Fruit fly (Drosophila melanogaster) whole organism, prepupa: ENCODE data around the gene CG45067.

Experiments
- CG10631 ChIP-seq: fragments of 200-800 bp; sonication (Bioruptor generic); optimal IDR thresholded peaks from 2 replicates; lab custom pipeline; 2016; ENCODE audit warnings: missing biosample characterization, missing genetic modification characterization
- CG10669 ChIP-seq: fragments of 200-800 bp; sonication (Bioruptor generic); optimal IDR thresholded peaks from 3 replicates; lab custom pipeline; 2018; ENCODE audit warnings: missing biosample characterization, mild to moderate bottlenecking, missing genetic modification characterization, moderate library complexity
- CG11294 ChIP-seq: fragments of 200-800 bp; sonication (Bioruptor generic); IDR thresholded peaks from 2 replicates; pipeline ENCODE4 v1.3.6; 2022; ENCODE audit warnings: missing biosample characterization, missing genetic modification characterization
- CG11902 ChIP-seq: fragments of 200-800 bp; sonication (Bioruptor generic); optimal IDR thresholded peaks from 3 replicates; lab custom pipeline; 2016; ENCODE audit warnings: missing biosample characterization, missing genetic modification characterization
- CG16779 ChIP-seq: fragments of 200-800 bp; sonication (Bioruptor generic); optimal IDR thresholded peaks from 3 replicates; lab custom pipeline; 2017; ENCODE audit warnings: missing biosample characterization, mild to moderate bottlenecking, missing genetic modification characterization
- CG3032 ChIP-seq: fragments of 200-800 bp; optimal IDR thresholded peaks from 2 replicates; lab custom pipeline; 2019; ENCODE audit warnings: missing biosample characterization, mild to moderate bottlenecking, missing genetic modification characterization, moderate library complexity
- CG31627 ChIP-seq: fragments of 200-800 bp; sonication (Bioruptor generic); optimal IDR thresholded peaks from 3 replicates; lab custom pipeline; 2016; ENCODE audit warnings: missing biosample characterization, missing genetic modification characterization
- CG32006 ChIP-seq: fragments of 200-800 bp; sonication (Bioruptor generic); optimal IDR thresholded peaks from 3 replicates; lab custom pipeline; 2017; ENCODE audit warnings: missing biosample characterization, mild to moderate bottlenecking, missing genetic modification characterization
- CG34406 ChIP-seq: fragments of 200-800 bp; sonication (Bioruptor generic); optimal IDR thresholded peaks from 3 replicates; lab custom pipeline; 2016; ENCODE audit warnings: missing biosample characterization, missing genetic modification characterization
- CG6276 ChIP-seq: fragments of 200-800 bp; sonication (Bioruptor generic); optimal IDR thresholded peaks from 2 replicates; lab custom pipeline; 2017; ENCODE audit warnings: missing biosample characterization, mild to moderate bottlenecking, missing genetic modification characterization
- CG6808 ChIP-seq: fragments of 200-800 bp; sonication (Bioruptor generic); optimal IDR thresholded peaks from 3 replicates; lab custom pipeline; 2017; ENCODE audit warnings: missing biosample characterization, missing genetic modification characterization, mild to moderate bottlenecking, moderate library complexity, missing genetic modification reagents
- CG6854 ChIP-seq: fragments of 200-800 bp; sonication (Bioruptor generic); optimal IDR thresholded peaks from 2 replicates; lab custom pipeline; 2017; ENCODE audit warnings: missing biosample characterization, mild to moderate bottlenecking, missing genetic modification characterization
- CG8119 ChIP-seq: fragments of 200-800 bp; sonication (Bioruptor generic); IDR thresholded peaks from 3 replicates; pipeline ENCODE4 v1.3.6; 2022; ENCODE audit warnings: missing biosample characterization, missing genetic modification characterization
- CG8319 ChIP-seq: fragments of 200-800 bp; sonication (Bioruptor generic); optimal IDR thresholded peaks from 3 replicates; lab custom pipeline; 2016; ENCODE audit warnings: missing biosample characterization, missing genetic modification characterization
- CG9139 ChIP-seq: fragments of 200-800 bp; sonication (Bioruptor generic); optimal IDR thresholded peaks from 3 replicates; lab custom pipeline; 2017; ENCODE audit warnings: missing biosample characterization, mild to moderate bottlenecking, missing genetic modification characterization
- Eip78C ChIP-seq: fragments of 200-800 bp; sonication (Bioruptor generic); peaks from one replicate; lab custom pipeline; 2016; ENCODE audit warnings: missing biosample characterization, missing genetic modification characterization
- Ets96B ChIP-seq: fragments of 200-800 bp; optimal IDR thresholded peaks from 2 replicates; lab custom pipeline; 2019; ENCODE audit warnings: missing biosample characterization, mild to moderate bottlenecking, missing genetic modification characterization, moderate library complexity
- Gug ChIP-seq: fragments of 200-800 bp; sonication (Bioruptor generic); IDR thresholded peaks from 2 replicates; pipeline ENCODE4 v1.3.6; 2022; ENCODE audit warnings: missing biosample characterization, missing genetic modification characterization
- Lpt ChIP-seq: fragments of 200-800 bp; sonication (Bioruptor generic); optimal IDR thresholded peaks from 3 replicates; lab custom pipeline; 2016; ENCODE audit warnings: missing biosample characterization, missing genetic modification characterization
- OdsH ChIP-seq: fragments of 200-800 bp; sonication (Bioruptor generic); optimal IDR thresholded peaks from 3 replicates; lab custom pipeline; 2016; ENCODE audit warnings: missing biosample characterization, missing genetic modification characterization
- Smox ChIP-seq: fragments of 200-800 bp; sonication (Bioruptor generic); optimal IDR thresholded peaks from 3 replicates; lab custom pipeline; 2016; ENCODE audit warnings: missing biosample characterization, missing genetic modification characterization
- achi ChIP-seq: fragments of 200-800 bp; sonication (Bioruptor generic); optimal IDR thresholded peaks from 3 replicates; lab custom pipeline; 2016; ENCODE audit warnings: missing biosample characterization, missing genetic modification characterization
- acj6 ChIP-seq: fragments of 200-800 bp; sonication (Bioruptor generic); optimal IDR thresholded peaks from 3 replicates; lab custom pipeline; 2016; ENCODE audit warnings: missing biosample characterization, missing genetic modification characterization
- dsx ChIP-seq: fragments of 200-800 bp; optimal IDR thresholded peaks from 3 replicates; lab custom pipeline; 2019; ENCODE audit warnings: missing biosample characterization, mild to moderate bottlenecking, missing genetic modification characterization, moderate library complexity; ENCODE audit not compliant: poor library complexity, severe bottlenecking
- esn ChIP-seq: fragments of 200-800 bp; sonication (Bioruptor generic); optimal IDR thresholded peaks from 2 replicates; lab custom pipeline; 2016; ENCODE audit warnings: missing biosample characterization, mild to moderate bottlenecking, missing genetic modification characterization, moderate library complexity
- fd59A ChIP-seq: fragments of 200-800 bp; sonication (Bioruptor generic); optimal IDR thresholded peaks from 2 replicates; lab custom pipeline; 2017; ENCODE audit warnings: missing biosample characterization, mild to moderate bottlenecking, missing genetic modification characterization, missing genetic modification reagents
- fkh ChIP-seq: fragments of 200-800 bp; sonication (Bioruptor generic); optimal IDR thresholded peaks from 3 replicates; lab custom pipeline; 2017; ENCODE audit warnings: missing biosample characterization, mild to moderate bottlenecking, missing genetic modification characterization, moderate library complexity
- pdm3 ChIP-seq: fragments of 200-800 bp; sonication (Bioruptor generic); optimal IDR thresholded peaks from 3 replicates; lab custom pipeline; 2016; ENCODE audit warnings: missing biosample characterization, missing genetic modification characterization
- spab ChIP-seq: fragments of 200-800 bp; sonication (Bioruptor generic); optimal IDR thresholded peaks from 2 replicates; lab custom pipeline; 2017; ENCODE audit warnings: missing biosample characterization, mild to moderate bottlenecking, missing genetic modification characterization, missing genetic modification reagents
- svp ChIP-seq: fragments of 200-800 bp; sonication (Bioruptor generic); peaks from one replicate; lab custom pipeline; 2016; ENCODE audit warnings: missing biosample characterization, missing genetic modification characterization
- topi ChIP-seq: fragments of 200-800 bp; sonication (Bioruptor generic); optimal IDR thresholded peaks from 3 replicates; lab custom pipeline; 2016; ENCODE audit warnings: missing biosample characterization, missing genetic modification characterization
- vri ChIP-seq: fragments of 200-800 bp; sonication (Bioruptor generic); optimal IDR thresholded peaks from 3 replicates; lab custom pipeline; 2016; ENCODE audit warnings: missing biosample characterization, mild to moderate bottlenecking, missing genetic modification characterization

The CG45067 gene

dm6 chr3L:3090581-3091345 is 23.5 kb downstream of the CG45067 start (continued):
- no peak for TF ChIP-seq acj6 (GFP tag; lab: Kevin White, UChicago)
- peak; percentile 5 for TF ChIP-seq CG6854 (GFP tag; lab: Kevin White, UChicago)
- peak; percentile 7 for TF ChIP-seq CG3032 (tag; lab: Kevin White, UChicago)
- no peak for TF ChIP-seq CG32006
- peak; percentile 79 for TF ChIP-seq Eip78C (GFP tag; lab: Kevin White, UChicago)
- no peak for TF ChIP-seq CG6808 (GFP tag; lab: Kevin White, UChicago)
- no peak for TF ChIP-seq Gug (GFP tag; lab: Robert Waterston, UW)
- no peak for TF ChIP-seq Ets96B
- peak; percentile 63 for TF ChIP-seq esn (GFP tag; lab: Kevin White, UChicago)
- no peak for TF ChIP-seq Lpt
- TF ChIP-seq vri (GFP tag; lab: Kevin White, UChicago): peak; percentile 25
- TF ChIP-seq CG11902 (GFP tag; lab: Kevin White, UChicago): no peak
- no peak for TF ChIP-seq fd59A

dm6 chr3L:3089012-3089411 is 25.3 kb downstream of the CG45067 start:
- TF ChIP-seq CG8119 (GFP tag; lab: Robert Waterston, UW) (no peak), CG3032 (tag; lab: Kevin White, UChicago) (no peak), CG10669 (GFP tag; lab: Kevin White, UChicago) (no peak), CG6854 (GFP tag; lab: Kevin White, UChicago) (no peak), OdsH (GFP tag; lab: Kevin White, UChicago) (no peak), pdm3 (no peak), CG31627 (GFP tag; lab: Kevin White, UChicago) (no peak), Smox (no peak), CG11294 (GFP tag; lab: Robert Waterston, UW) (no peak), topi (GFP tag; lab: Kevin White, UChicago) (no peak), fd59A (no peak), CG9139 (GFP tag; lab: Kevin White, UChicago) (no peak), Lpt (no peak), CG16779 (tag; lab: Kevin White, UChicago) (no peak), CG34406 (no peak), vri (GFP tag; lab: Kevin White, UChicago) (no peak), CG6276 (GFP tag; lab: Kevin White, UChicago) (no peak), spab (GFP tag; lab: Kevin White, UChicago) (no peak), dsx (GFP tag; lab: Kevin White, UChicago) (no peak), CG10631 (GFP tag; lab: Kevin White, UChicago) (no peak)

dm6 chr3L:3083329-3084083 is 30.8 kb downstream of the CG45067 start:
- TF ChIP-seq vri (GFP tag; lab: Kevin White, UChicago) (peak; percentile 48), CG8319 (GFP tag; lab: Kevin White, UChicago) (no peak), fkh (GFP tag; lab: Kevin White, UChicago) (peak; percentile 92)

dm6 chr3L:3081966-3082516 is 32.2 kb downstream of the CG45067 start:
- peak; percentile 77 for TF ChIP-seq svp (GFP tag; lab: Kevin White, UChicago)
- peak; percentile 49 for TF ChIP-seq fkh (GFP tag; lab: Kevin White, UChicago)
- TF ChIP-seq achi (GFP tag; lab: Kevin White, UChicago): no peak
